Worm (Caenorhabditis elegans) whole organism, L2 larva: ENCODE measurements around the gene C23G10.5.

Experiments
- dmd-4 ChIP-seq: sonication (generic microtip); optimal IDR thresholded peaks from 2 replicates; lab custom pipeline; 2017; ENCODE audit warnings: missing biosample characterization, missing genetic modification characterization
- elt-3 ChIP-seq: sonication (generic microtip); optimal IDR thresholded peaks from 2 replicates; lab custom pipeline; 2017; ENCODE audit warnings: missing biosample characterization, missing genetic modification characterization
- lin-11 ChIP-seq: fragments of 150-350 bp; sonication (generic microtip); optimal IDR thresholded peaks from 2 replicates; lab custom pipeline; 2014; ENCODE audit warnings: missing biosample characterization, missing genetic modification characterization, inconsistent platforms, mixed read lengths
- mab-5 ChIP-seq: fragments of 150-350 bp; optimal IDR thresholded peaks from 2 replicates; lab custom pipeline; 2014; ENCODE audit warnings: missing biosample characterization, missing genetic modification characterization
- nhr-77 ChIP-seq: fragments of 150-350 bp; optimal IDR thresholded peaks from 2 replicates; lab custom pipeline; 2014; ENCODE audit warnings: missing biosample characterization, missing genetic modification characterization
- zag-1 ChIP-seq: fragments of 150-350 bp; optimal IDR thresholded peaks from 2 replicates; lab custom pipeline; 2014; ENCODE audit warnings: missing biosample characterization, missing genetic modification characterization
- ztf-11 ChIP-seq: sonication (generic microtip); optimal IDR thresholded peaks from 2 replicates; lab custom pipeline; 2017; ENCODE audit warnings: missing biosample characterization, missing genetic modification characterization

- TF ChIP-seq elt-3: no peak
- no peak for TF ChIP-seq dmd-4
- TF ChIP-seq nhr-77: no peak
- TF ChIP-seq mab-5: no peak
- TF ChIP-seq ztf-11 (tag; lab: Kevin White, UChicago): no peak
- TF ChIP-seq lin-11 (tag; lab: Kevin White, UChicago): no peak
- no peak for TF ChIP-seq zag-1 (tag; lab: Kevin White, UChicago)
Observed at ce11 chrIII:6215943-6216342, 25.0 kb downstream of the C23G10.5 start.
